Worm (Caenorhabditis elegans) whole organism, L2 larva: ENCODE data around the gene Y7A5A.1.

Source experiments
- ama-1 ChIP-seq: fragments of 150-350 bp; optimal IDR thresholded peaks from 2 replicates; lab custom pipeline; 2018; ENCODE audit warnings: inconsistent platforms
- ceh-16 ChIP-seq: fragments of 150-350 bp; optimal IDR thresholded peaks from 2 replicates; lab custom pipeline; 2014; ENCODE audit warnings: missing biosample characterization, missing genetic modification characterization
- ceh-82 ChIP-seq: fragments of 150-350 bp; optimal IDR thresholded peaks from 2 replicates; lab custom pipeline; 2014; ENCODE audit warnings: missing biosample characterization, missing genetic modification characterization
- lin-13 ChIP-seq: fragments of 150-350 bp; optimal IDR thresholded peaks from 2 replicates; lab custom pipeline; 2014; ENCODE audit warnings: missing biosample characterization, missing genetic modification reagents, missing genetic modification characterization
- mdl-1 ChIP-seq, 2 experiments: fragments of 150-350 bp in 1 of 2; sonication (generic microtip) in 1 of 2; optimal IDR thresholded peaks; 2 replicates each; lab custom pipeline; 2017; ENCODE audit warnings: missing biosample characterization in 2 of 2, missing genetic modification characterization in 2 of 2
- nhr-237 ChIP-seq: fragments of 150-350 bp; optimal IDR thresholded peaks from 2 replicates; lab custom pipeline; 2014; ENCODE audit warnings: missing biosample characterization, missing genetic modification characterization
- nhr-77 ChIP-seq: fragments of 150-350 bp; optimal IDR thresholded peaks from 2 replicates; lab custom pipeline; 2014; ENCODE audit warnings: missing biosample characterization, missing genetic modification characterization
- sem-4 ChIP-seq: fragments of 150-350 bp; optimal IDR thresholded peaks from 2 replicates; lab custom pipeline; 2014; ENCODE audit warnings: missing biosample characterization, missing genetic modification reagents, missing genetic modification characterization
- snpc-4 ChIP-seq: fragments of 150-350 bp; optimal IDR thresholded peaks from 2 replicates; lab custom pipeline; 2014; ENCODE audit warnings: missing biosample characterization, missing genetic modification characterization
- unc-39 ChIP-seq: fragments of 150-350 bp; optimal IDR thresholded peaks from 2 replicates; lab custom pipeline; 2014; ENCODE audit warnings: missing biosample characterization, missing genetic modification characterization
- unc-62 ChIP-seq: fragments of 150-350 bp; optimal IDR thresholded peaks from 2 replicates; lab custom pipeline; 2014; ENCODE audit warnings: missing biosample characterization, missing genetic modification reagents, missing genetic modification characterization
- zag-1 ChIP-seq: fragments of 150-350 bp; optimal IDR thresholded peaks from 2 replicates; lab custom pipeline; 2014; ENCODE audit warnings: missing biosample characterization, missing genetic modification characterization

DNA sequence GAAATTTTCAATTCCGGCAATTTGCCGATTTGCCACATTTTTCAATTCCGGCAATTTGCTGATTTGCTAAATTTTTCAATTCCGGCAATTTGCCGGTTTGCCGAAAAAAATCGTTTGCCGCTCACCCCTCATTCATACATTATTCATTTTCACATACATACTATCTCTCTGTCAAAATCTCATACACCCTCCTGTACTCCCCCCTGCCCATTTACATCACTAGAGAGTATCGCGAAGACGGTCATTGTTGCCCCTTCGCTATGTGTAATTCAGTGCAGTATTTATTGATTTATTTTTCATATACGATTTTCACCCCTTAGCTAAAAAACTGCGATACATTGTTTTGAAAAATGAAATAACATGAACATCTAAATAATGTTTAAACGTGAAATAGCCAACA is 34.9 kb downstream of the Y7A5A.1 start:
- TF ChIP-seq nhr-237 (tag; lab: Kevin White, UChicago) = peak; percentile 40
- peak; percentile 68 for TF ChIP-seq snpc-4 (tag; lab: Kevin White, UChicago)
- TF ChIP-seq ama-1 = no peak
- TF ChIP-seq lin-13 (GFP tag; lab: Kevin White, UChicago) = peak; percentile 78
- peak; percentile 57 for TF ChIP-seq sem-4 (tag; lab: Kevin White, UChicago)
- TF ChIP-seq ceh-82 (tag; lab: Kevin White, UChicago) = no peak
- TF ChIP-seq unc-39 = no peak
- peak; percentile 55 for TF ChIP-seq nhr-77 (tag; lab: Kevin White, UChicago)
- TF ChIP-seq unc-62 (GFP tag; lab: Kevin White, UChicago) = no peak
- TF ChIP-seq zag-1 (tag; lab: Kevin White, UChicago) = no peak
- peak; percentile 46 for TF ChIP-seq ceh-16 (tag; lab: Kevin White, UChicago)
- TF ChIP-seq mdl-1 (tag; optimal IDR thresholded peaks at IDR 0.05; lab: Kevin White, UChicago) = peak in 1 of 2 experiments; percentile 7
